Fruit fly (Drosophila melanogaster): ENCODE data around the gene tilB.
A peak's percentile ranks its signal among the peaks of the same experiment; 100 is the strongest.

tilB gene

dm6 chrX:22455509-22456179 lies 6.1 kb downstream of the tilB start, which contains the start of gene Usp2 (continued):
- TF ChIP-seq sug (tag; optimal IDR thresholded peaks at IDR 0.05) (no peak), CG11560 (tag; IDR thresholded peaks at IDR 0.05) (no peak), Hand (GFP tag; optimal IDR thresholded peaks at IDR 0.05) (no peak), Aef1 (GFP tag; IDR thresholded peaks at IDR 0.05) (no peak), Ets97D (GFP tag; optimal IDR thresholded peaks at IDR 0.05) (peak; percentile 53), Doc3 (GFP tag; IDR thresholded peaks at IDR 0.05; ENCODE audit: partially characterized antibody) (0 out of 3 replicates have a peak, but pooled peaks have one; percentile 11), sima (GFP tag; optimal IDR thresholded peaks at IDR 0.05) (no peak), Tbp (GFP tag; optimal IDR thresholded peaks at IDR 0.05) (no peak), CG8944 (GFP tag; optimal IDR thresholded peaks at IDR 0.05) (no peak), grau (tag; optimal IDR thresholded peaks at IDR 0.05) (peak; percentile 26), CoRest (tag; optimal IDR thresholded peaks at IDR 0.05) (peak; percentile 43), fd102C (GFP tag; optimal IDR thresholded peaks at IDR 0.05) (no peak), CkIIα-i1 (GFP tag; IDR thresholded peaks at IDR 0.05) (no peak), twi (tag; optimal IDR thresholded peaks at IDR 0.05) (no peak), hth (optimal IDR thresholded peaks at IDR 0.05) (no peak), CG11695 (GFP tag; IDR thresholded peaks at IDR 0.05) (no peak), h (optimal IDR thresholded peaks at IDR 0.05) (no peak), kni (GFP tag; optimal IDR thresholded peaks at IDR 0.05) (no peak), CG10209 (GFP tag; optimal IDR thresholded peaks at IDR 0.05) (no peak), cato (GFP tag; optimal IDR thresholded peaks at IDR 0.05; ENCODE audit: borderline replicate concordance) (no peak), mld (GFP tag; IDR thresholded peaks at IDR 0.05; ENCODE audit: partially characterized antibody) (peak; percentile 37; the same call in 1 of the 3 replicates), ab (GFP tag; optimal IDR thresholded peaks at IDR 0.05) (no peak), jing (GFP tag; optimal IDR thresholded peaks at IDR 0.05) (no peak), CG12744 (GFP tag; optimal IDR thresholded peaks at IDR 0.05) (no peak), CG17912 (GFP tag; optimal IDR thresholded peaks at IDR 0.05) (no peak), sim (GFP tag; IDR thresholded peaks at IDR 0.05) (no peak), CG2129 (GFP tag; IDR thresholded peaks at IDR 0.05; ENCODE audit: partially characterized antibody) (peak; percentile 27; the same call in 1 of the 2 replicates), bowl (GFP tag; IDR thresholded peaks at IDR 0.05) (no peak), CG12769 (tag; optimal IDR thresholded peaks at IDR 0.05) (no peak), Jarid2 (GFP tag; optimal IDR thresholded peaks at IDR 0.05) (no peak), Camta (GFP tag; optimal IDR thresholded peaks at IDR 0.05) (no peak), NC2α (GFP tag; optimal IDR thresholded peaks at IDR 0.05) (no peak), nerfin-2 (GFP tag; IDR thresholded peaks at IDR 0.05; ENCODE audit: partially characterized antibody) (0 out of 2 replicates have a peak, but pooled peaks have one; percentile 30), CG15696 (tag; optimal IDR thresholded peaks at IDR 0.05) (no peak), esg (GFP tag; conservative IDR thresholded peaks at IDR 0.05) (no peak), Fer3 (tag; optimal IDR thresholded peaks at IDR 0.05) (no peak), pan (optimal IDR thresholded peaks at IDR 0.05) (no peak), pan (GFP tag; optimal IDR thresholded peaks at IDR 0.05 in 1 of 2, IDR thresholded peaks at IDR 0.05 in 1 of 2) (no peak), repo (GFP tag; optimal IDR thresholded peaks at IDR 0.05) (no peak), Lhr (GFP tag; optimal IDR thresholded peaks at IDR 0.05) (peak; percentile 46), Sox102F (GFP tag; optimal IDR thresholded peaks at IDR 0.05) (no peak), Vsx1 (GFP tag; optimal IDR thresholded peaks at IDR 0.05) (no peak), tgo (GFP tag; IDR thresholded peaks at IDR 0.05) (no peak), CG14441 (GFP tag; IDR thresholded peaks at IDR 0.05) (no peak), bsh (GFP tag; optimal IDR thresholded peaks at IDR 0.05) (no peak), Abd-B (GFP tag; optimal IDR thresholded peaks at IDR 0.05) (no peak), cwo (GFP tag; optimal IDR thresholded peaks at IDR 0.05) (no peak), Dfd (GFP tag; optimal IDR thresholded peaks at IDR 0.05) (no peak), CG42726 (GFP tag; IDR thresholded peaks at IDR 0.05; ENCODE audit: partially characterized antibody) (peak; percentile 78), HLHmδ (GFP tag; optimal IDR thresholded peaks at IDR 0.05) (no peak)
